Fruit fly (Drosophila melanogaster) whole organism, embryonic: Measurements from ENCODE around the gene Ac76E.

ENCODE experiments used
- Ada2b ChIP-seq: fragments of 200-800 bp; sonication (Bioruptor generic); IDR thresholded peaks from 2 replicates; pipeline ENCODE4 v1.3.6; 2022; ENCODE audit warnings: missing biosample characterization, missing genetic modification characterization
- Antp ChIP-seq: fragments of 200-800 bp; sonication (Bioruptor generic); optimal IDR thresholded peaks from 3 replicates; lab custom pipeline; 2016; ENCODE audit warnings: missing biosample characterization, missing genetic modification characterization
- BtbVII ChIP-seq: fragments of 200-800 bp; sonication (Bioruptor generic); optimal IDR thresholded peaks from 3 replicates; lab custom pipeline; 2017; ENCODE audit warnings: missing biosample characterization, mild to moderate bottlenecking, missing genetic modification characterization
- Bteb2 ChIP-seq: fragments of 200-800 bp; sonication (Bioruptor generic); optimal IDR thresholded peaks from 2 replicates; lab custom pipeline; 2016; ENCODE audit warnings: missing biosample characterization, missing genetic modification characterization
- CG10147 ChIP-seq: fragments of 200-800 bp; sonication (Bioruptor generic); optimal IDR thresholded peaks from 2 replicates; lab custom pipeline; 2019; ENCODE audit warnings: missing biosample characterization, mild to moderate bottlenecking, missing genetic modification characterization, moderate library complexity
- CG15269 ChIP-seq: fragments of 200-800 bp; sonication (Bioruptor generic); optimal IDR thresholded peaks from 2 replicates; lab custom pipeline; 2018; ENCODE audit warnings: missing biosample characterization, mild to moderate bottlenecking, missing genetic modification characterization, moderate library complexity
- CG17385 ChIP-seq: fragments of 200-800 bp; sonication (Bioruptor generic); optimal IDR thresholded peaks from 3 replicates; lab custom pipeline; 2018; ENCODE audit warnings: missing biosample characterization, mild to moderate bottlenecking, missing genetic modification characterization
- CG17829 ChIP-seq: fragments of 200-800 bp; optimal IDR thresholded peaks from 2 replicates; lab custom pipeline; 2019; ENCODE audit warnings: missing biosample characterization, mild to moderate bottlenecking, missing genetic modification characterization, moderate library complexity
- CG18476 ChIP-seq: fragments of 200-800 bp; sonication (Bioruptor generic); optimal IDR thresholded peaks from 2 replicates; lab custom pipeline; 2016; ENCODE audit warnings: missing biosample characterization, mild to moderate bottlenecking, missing genetic modification characterization
- CG18619 ChIP-seq: fragments of 200-800 bp; sonication (Bioruptor generic); optimal IDR thresholded peaks from 3 replicates; lab custom pipeline; 2017; ENCODE audit warnings: missing biosample characterization, mild to moderate bottlenecking, missing genetic modification characterization
- CG2199 ChIP-seq: fragments of 200-800 bp; sonication (Bioruptor generic); IDR thresholded peaks from 3 replicates; pipeline ENCODE4 v1.3.6; 2022; ENCODE audit warnings: missing biosample characterization, missing genetic modification characterization
- CG34376 ChIP-seq: fragments of 200-800 bp; sonication (Bioruptor generic); optimal IDR thresholded peaks from 2 replicates; lab custom pipeline; 2018; ENCODE audit warnings: missing biosample characterization, mild to moderate bottlenecking, missing genetic modification characterization
- CG34422 ChIP-seq: fragments of 200-800 bp; sonication (Bioruptor generic); IDR thresholded peaks from 3 replicates; pipeline ENCODE4 v1.3.6; 2022; ENCODE audit warnings: missing biosample characterization, missing genetic modification characterization
- CG4360 ChIP-seq: fragments of 200-800 bp; sonication (Bioruptor generic); IDR thresholded peaks from 2 replicates; pipeline ENCODE4 v1.3.6; 2022; ENCODE audit warnings: missing biosample characterization, missing genetic modification characterization
- CG4404 ChIP-seq: fragments of 200-800 bp; sonication (Bioruptor generic); IDR thresholded peaks from 2 replicates; pipeline ENCODE4 v1.3.6; 2022; ENCODE audit warnings: missing biosample characterization, missing genetic modification characterization
- CG6854 ChIP-seq: fragments of 200-800 bp; sonication (Bioruptor generic); optimal IDR thresholded peaks from 3 replicates; lab custom pipeline; 2017; ENCODE audit warnings: missing biosample characterization, mild to moderate bottlenecking, missing genetic modification characterization
- CG7786 ChIP-seq: fragments of 200-800 bp; sonication (Bioruptor generic); optimal IDR thresholded peaks from 2 replicates; lab custom pipeline; 2016; ENCODE audit warnings: missing biosample characterization, missing genetic modification characterization
- CG8944 ChIP-seq: fragments of 200-800 bp; sonication (Bioruptor generic); optimal IDR thresholded peaks from 3 replicates; lab custom pipeline; 2016; ENCODE audit warnings: missing biosample characterization, missing genetic modification characterization
- CG9215 ChIP-seq: fragments of 200-800 bp; sonication (Bioruptor generic); IDR thresholded peaks from 2 replicates; pipeline ENCODE4 v1.3.6; 2022; ENCODE audit warnings: missing biosample characterization, missing genetic modification characterization
- CrebB ChIP-seq: fragments of 200-800 bp; sonication (Bioruptor generic); optimal IDR thresholded peaks from 3 replicates; lab custom pipeline; 2018; ENCODE audit warnings: missing biosample characterization, mild to moderate bottlenecking, missing genetic modification characterization
- Dad ChIP-seq: fragments of 200-800 bp; sonication (Bioruptor generic); optimal IDR thresholded peaks from 3 replicates; lab custom pipeline; 2016; ENCODE audit warnings: missing biosample characterization, missing genetic modification characterization
- Dbx ChIP-seq: fragments of 200-800 bp; sonication (Bioruptor generic); IDR thresholded peaks from 3 replicates; pipeline ENCODE4 v1.3.6; 2022; ENCODE audit warnings: missing biosample characterization, missing genetic modification characterization
- Eip74EF ChIP-seq, 2 experiments: fragments of 200-800 bp in 1 of 2; fragments of >200 bp in 1 of 2; sonication (Bioruptor generic) in 1 of 2; optimal IDR thresholded peaks; 2 replicates each; lab custom pipeline; 2017 to 2019; ENCODE audit warnings: missing biosample characterization in 2 of 2, missing genetic modification characterization in 2 of 2, mild to moderate bottlenecking in 1 of 2, moderate library complexity in 1 of 2
- Fer1 ChIP-seq: fragments of 200-800 bp; sonication (Bioruptor generic); optimal IDR thresholded peaks from 2 replicates; lab custom pipeline; 2017; ENCODE audit warnings: missing biosample characterization, mild to moderate bottlenecking, missing genetic modification characterization
- H15 ChIP-seq: fragments of 200-800 bp; sonication (Bioruptor generic); IDR thresholded peaks from 3 replicates; pipeline ENCODE4 v1.3.6; 2022; ENCODE audit warnings: missing biosample characterization, missing genetic modification characterization
- MTF-1 ChIP-seq: fragments of 200-800 bp; sonication (Bioruptor generic); optimal IDR thresholded peaks from 2 replicates; lab custom pipeline; 2018; ENCODE audit warnings: missing biosample characterization, mild to moderate bottlenecking, missing genetic modification characterization, borderline replicate concordance
- NC2α ChIP-seq: fragments of 200-800 bp; sonication (Bioruptor generic); optimal IDR thresholded peaks from 2 replicates; lab custom pipeline; 2016; ENCODE audit warnings: missing biosample characterization, missing genetic modification characterization
- Nf-YA ChIP-seq: fragments of 200-800 bp; sonication (Bioruptor generic); IDR thresholded peaks from 2 replicates; pipeline ENCODE4 v1.3.6; 2022; ENCODE audit warnings: missing biosample characterization, missing genetic modification characterization
- Oli ChIP-seq: fragments of 200-800 bp; sonication (Bioruptor generic); optimal IDR thresholded peaks from 2 replicates; lab custom pipeline; 2018; ENCODE audit warnings: missing biosample characterization, mild to moderate bottlenecking, missing genetic modification characterization, moderate library complexity
- Rfx ChIP-seq: fragments of 200-800 bp; sonication (Bioruptor generic); IDR thresholded peaks from 2 replicates; pipeline ENCODE4 v1.3.6; 2022; ENCODE audit warnings: missing biosample characterization, missing genetic modification characterization
- Taf1 ChIP-seq: fragments of 200-800 bp; sonication (Bioruptor generic); IDR thresholded peaks from 2 replicates; pipeline ENCODE4 v1.3.6; 2022; ENCODE audit warnings: missing biosample characterization, missing genetic modification characterization
- Vsx1 ChIP-seq: fragments of 200-800 bp; sonication (Bioruptor generic); optimal IDR thresholded peaks from 2 replicates; lab custom pipeline; 2017; ENCODE audit warnings: missing biosample characterization, mild to moderate bottlenecking, missing genetic modification characterization, missing genetic modification reagents
- YL-1 ChIP-seq: fragments of 200-800 bp; sonication (Bioruptor generic); optimal IDR thresholded peaks from 3 replicates; lab custom pipeline; 2017; ENCODE audit warnings: missing biosample characterization, mild to moderate bottlenecking, missing genetic modification characterization
- amos ChIP-seq: fragments of 200-800 bp; sonication (Bioruptor generic); IDR thresholded peaks from 2 replicates; pipeline ENCODE4 v1.3.6; 2022; ENCODE audit warnings: missing biosample characterization, missing genetic modification characterization; ENCODE audit not compliant: partially characterized antibody
- ato ChIP-seq: fragments of 200-800 bp; sonication (Bioruptor generic); IDR thresholded peaks from 2 replicates; pipeline ENCODE4 v1.3.6; 2022; ENCODE audit warnings: missing biosample characterization, missing genetic modification characterization; ENCODE audit not compliant: partially characterized antibody
- btn ChIP-seq: fragments of 200-800 bp; sonication (Bioruptor generic); optimal IDR thresholded peaks from 2 replicates; lab custom pipeline; 2016; ENCODE audit warnings: missing biosample characterization, missing genetic modification characterization
- chn ChIP-seq: fragments of 200-800 bp; sonication (Bioruptor generic); optimal IDR thresholded peaks from 2 replicates; lab custom pipeline; 2016; ENCODE audit warnings: missing biosample characterization, missing genetic modification characterization
- dimm ChIP-seq: fragments of 200-800 bp; sonication (Bioruptor generic); IDR thresholded peaks from 2 replicates; pipeline ENCODE4 v1.3.6; 2022; ENCODE audit warnings: missing biosample characterization, missing genetic modification characterization
- dmrt99B ChIP-seq: fragments of 200-800 bp; sonication (Bioruptor generic); optimal IDR thresholded peaks from 2 replicates; lab custom pipeline; 2018; ENCODE audit warnings: missing biosample characterization, mild to moderate bottlenecking, missing genetic modification characterization, moderate library complexity
- ems ChIP-seq: fragments of 200-800 bp; sonication (Bioruptor generic); optimal IDR thresholded peaks from 3 replicates; lab custom pipeline; 2016; ENCODE audit warnings: missing biosample characterization, missing genetic modification characterization
- gfzf ChIP-seq: fragments of 200-800 bp; sonication (Bioruptor generic); optimal IDR thresholded peaks from 2 replicates; lab custom pipeline; 2016; ENCODE audit warnings: missing biosample characterization, mild to moderate bottlenecking, missing genetic modification characterization, moderate library complexity
- ken ChIP-seq: fragments of 200-800 bp; sonication (Bioruptor generic); IDR thresholded peaks from 3 replicates; pipeline ENCODE4 v1.3.6; 2022; ENCODE audit warnings: missing biosample characterization, missing genetic modification characterization
- knrl ChIP-seq: fragments of 200-800 bp; sonication (Bioruptor generic); IDR thresholded peaks from 3 replicates; pipeline ENCODE4 v1.3.6; 2022; ENCODE audit warnings: missing biosample characterization, missing genetic modification characterization; ENCODE audit not compliant: partially characterized antibody
- nerfin-1 ChIP-seq: fragments of 200-800 bp; sonication (Bioruptor generic); optimal IDR thresholded peaks from 3 replicates; lab custom pipeline; 2019; ENCODE audit warnings: missing biosample characterization, mild to moderate bottlenecking, missing genetic modification characterization, moderate library complexity
- tgo ChIP-seq: fragments of 200-800 bp; sonication (Bioruptor generic); IDR thresholded peaks from 3 replicates; pipeline ENCODE4 v1.3.6; 2022; ENCODE audit warnings: missing biosample characterization, missing genetic modification characterization
- tll ChIP-seq, 2 experiments: fragments of 200-800 bp in 1 of 2; fragments of >200 bp in 1 of 2; sonication (Bioruptor generic) in 1 of 2; optimal IDR thresholded peaks; 2 replicates each; lab custom pipeline; 2017 to 2019; ENCODE audit warnings: missing biosample characterization in 2 of 2, missing genetic modification characterization in 2 of 2, mild to moderate bottlenecking in 1 of 2, moderate library complexity in 1 of 2
- ttk ChIP-seq: fragments of 200-800 bp; sonication (Bioruptor generic); IDR thresholded peaks from 2 replicates; pipeline ENCODE4 v2.1.2; 2022; ENCODE audit warnings: missing biosample characterization, missing genetic modification characterization
- wdn ChIP-seq: fragments of 200-800 bp; sonication (Bioruptor generic); IDR thresholded peaks from 2 replicates; pipeline ENCODE4 v1.3.6; 2022; ENCODE audit warnings: missing biosample characterization, missing genetic modification characterization
- zf30C ChIP-seq: fragments of 200-800 bp; sonication (Bioruptor generic); optimal IDR thresholded peaks from 3 replicates; lab custom pipeline; 2018; ENCODE audit warnings: missing biosample characterization, mild to moderate bottlenecking, missing genetic modification characterization

Ac76E gene

dm6 chr3L:19909234-19910053 is 29.6 kb upstream of the Ac76E start (continued):
- TF ChIP-seq CG4360 (GFP tag; lab: Robert Waterston, UW), result no peak
- no peak for TF ChIP-seq CG15269 (tag; lab: Kevin White, UChicago)
- TF ChIP-seq Eip74EF (GFP tag; optimal IDR thresholded peaks at IDR 0.05; lab: Kevin White, UChicago), result peak in 1 of 2 experiments; percentile 23
- TF ChIP-seq ems (GFP tag; lab: Kevin White, UChicago), result no peak
- TF ChIP-seq CG7786 (GFP tag; lab: Kevin White, UChicago), result no peak
- peak; percentile 27 for TF ChIP-seq Bteb2 (GFP tag; lab: Kevin White, UChicago)
- no peak for TF ChIP-seq tgo (GFP tag; lab: Robert Waterston, UW)
- TF ChIP-seq Dad, result no peak
- TF ChIP-seq CG18476 (GFP tag; lab: Kevin White, UChicago), result no peak
- no peak for TF ChIP-seq ttk (GFP tag; lab: Robert Waterston, UW)
- no peak for TF ChIP-seq Vsx1 (GFP tag; lab: Kevin White, UChicago)
- TF ChIP-seq NC2α (GFP tag; lab: Kevin White, UChicago), result no peak
- no peak for TF ChIP-seq ken (GFP tag; lab: Robert Waterston, UW)
- peak; percentile 77 for TF ChIP-seq YL-1 (GFP tag; lab: Kevin White, UChicago)
- peak; percentile 29 for TF ChIP-seq BtbVII
- TF ChIP-seq CG8944 (GFP tag; lab: Kevin White, UChicago), result no peak
- TF ChIP-seq btn (GFP tag; lab: Kevin White, UChicago), result no peak
- TF ChIP-seq gfzf (GFP tag; lab: Kevin White, UChicago), result peak; percentile 92
- peak; percentile 34 for TF ChIP-seq CG17829 (tag; lab: Kevin White, UChicago)
- no peak for TF ChIP-seq chn (GFP tag; lab: Kevin White, UChicago)
- TF ChIP-seq amos (GFP tag; lab: Robert Waterston, UW), result peak; percentile 42; the same call in 1 of the 2 replicates
- TF ChIP-seq CG10147 (GFP tag; lab: Kevin White, UChicago), result no peak
- TF ChIP-seq Ada2b, result no peak
- no peak for TF ChIP-seq Antp (GFP tag; lab: Kevin White, UChicago)
- peak; percentile 44 for TF ChIP-seq CG34376 (GFP tag; lab: Kevin White, UChicago)
- no peak for TF ChIP-seq Rfx (GFP tag; lab: Robert Waterston, UW)
- no peak for TF ChIP-seq nerfin-1 (tag; lab: Kevin White, UChicago)
- TF ChIP-seq zf30C (GFP tag; lab: Kevin White, UChicago), result no peak
- TF ChIP-seq Taf1, result no peak
- no peak for TF ChIP-seq CrebB (tag; lab: Kevin White, UChicago)
- TF ChIP-seq CG6854 (GFP tag; lab: Kevin White, UChicago), result no peak
- TF ChIP-seq Oli (tag; lab: Kevin White, UChicago), result no peak
- peak; percentile 9; the same call in 1 of the 3 replicates for TF ChIP-seq CG2199 (GFP tag; lab: Robert Waterston, UW)
- TF ChIP-seq wdn (GFP tag; lab: Robert Waterston, UW), result no peak
- no peak for TF ChIP-seq MTF-1 (GFP tag; lab: Kevin White, UChicago)
- TF ChIP-seq Fer1 (GFP tag; lab: Kevin White, UChicago), result no peak
- TF ChIP-seq dimm, result no peak
- no peak for TF ChIP-seq CG18619 (GFP tag; lab: Kevin White, UChicago)
- no peak for TF ChIP-seq tll (GFP tag; optimal IDR thresholded peaks at IDR 0.05; lab: Kevin White, UChicago)
- no peak for TF ChIP-seq CG9215 (GFP tag; lab: Robert Waterston, UW)
- peak; percentile 15; the same call in 1 of the 3 replicates for TF ChIP-seq knrl (GFP tag; lab: Robert Waterston, UW)
- no peak for TF ChIP-seq H15 (GFP tag; lab: Robert Waterston, UW)
- TF ChIP-seq dmrt99B (tag; lab: Kevin White, UChicago), result no peak
- TF ChIP-seq CG34422, result peak; percentile 9; the same call in 1 of the 3 replicates
- TF ChIP-seq Dbx (GFP tag; lab: Robert Waterston, UW), result no peak
- TF ChIP-seq Nf-YA (GFP tag; lab: Robert Waterston, UW), result no peak
- no peak for TF ChIP-seq CG4404 (GFP tag; lab: Robert Waterston, UW)
- no peak for TF ChIP-seq CG17385 (GFP tag; lab: Kevin White, UChicago)
- TF ChIP-seq ato (GFP tag; lab: Robert Waterston, UW), result no peak
